Fruit fly (Drosophila melanogaster): ENCODE data around the gene ND-B14.5A.

Gene ND-B14.5A

DNA sequence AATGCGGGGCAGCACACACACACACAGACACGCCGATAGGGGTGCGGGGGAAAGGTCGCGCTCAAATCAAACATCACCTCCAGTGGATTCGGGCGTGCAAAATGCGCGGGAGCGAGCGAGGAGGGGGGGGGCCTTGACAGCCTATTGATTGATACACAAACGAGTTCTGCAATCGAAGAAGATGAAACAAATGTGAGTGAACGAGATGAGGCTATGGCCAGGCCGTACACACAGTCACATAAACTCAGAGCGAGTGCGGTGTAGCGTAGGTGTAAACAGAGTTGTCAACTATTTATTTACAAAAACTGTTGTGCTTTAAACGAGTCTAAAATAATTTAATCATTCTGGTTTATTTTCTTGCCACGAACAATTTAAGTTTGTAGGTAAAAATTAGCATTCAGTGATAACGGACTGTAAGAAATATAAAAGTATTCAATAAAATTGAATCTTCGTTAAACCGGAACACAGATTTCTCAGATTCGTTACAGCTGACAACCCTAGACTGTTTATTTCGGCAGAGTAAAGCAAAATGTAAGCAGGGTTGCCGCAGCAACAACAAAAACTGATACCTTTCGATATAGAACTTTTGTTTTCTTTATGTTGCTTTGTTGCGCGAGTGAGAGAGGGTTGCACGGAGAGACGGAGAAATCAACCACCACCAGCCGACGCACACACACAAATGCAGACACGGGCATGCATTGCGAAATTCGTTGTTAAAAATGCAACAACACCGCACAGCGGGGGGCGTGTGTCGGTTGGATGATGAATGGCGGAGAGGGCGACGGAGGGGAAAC is 37.2 kb upstream of the ND-B14.5A start (continued):
- no peak for TF ChIP-seq D (optimal IDR thresholded peaks at IDR 0.05)
- TF ChIP-seq D (GFP tag; optimal IDR thresholded peaks at IDR 0.05): peak; percentile 89
- peak; percentile 76 for TF ChIP-seq D19B (GFP tag; optimal IDR thresholded peaks at IDR 0.05)
- no peak for TF ChIP-seq h (optimal IDR thresholded peaks at IDR 0.05)
- peak; percentile 79 for TF ChIP-seq sisA (GFP tag; IDR thresholded peaks at IDR 0.05)
- no peak for TF ChIP-seq Doc3 (GFP tag; IDR thresholded peaks at IDR 0.05; ENCODE audit: partially characterized antibody)
- peak; percentile 81 for TF ChIP-seq tio (GFP tag; optimal IDR thresholded peaks at IDR 0.05)
- TF ChIP-seq ftz-f1 (GFP tag; optimal IDR thresholded peaks at IDR 0.05): peak; percentile 35
- TF ChIP-seq CG11247 (GFP tag; IDR thresholded peaks at IDR 0.05): peak; percentile 78
- TF ChIP-seq CG17385 (GFP tag; optimal IDR thresholded peaks at IDR 0.05): peak; percentile 89
- TF ChIP-seq tap (tag; optimal IDR thresholded peaks at IDR 0.05): peak; percentile 90
- peak; percentile 65 for TF ChIP-seq Ets97D (GFP tag; optimal IDR thresholded peaks at IDR 0.05)
- TF ChIP-seq CG10959 (GFP tag; IDR thresholded peaks at IDR 0.05): peak; percentile 71
- peak; percentile 40 for TF ChIP-seq CG1024 (GFP tag; IDR thresholded peaks at IDR 0.05)
- TF ChIP-seq Fer2 (tag; optimal IDR thresholded peaks at IDR 0.05): peak; percentile 83
- TF ChIP-seq CG18476 (GFP tag; optimal IDR thresholded peaks at IDR 0.05): peak; percentile 89
- TF ChIP-seq Bgb (GFP tag; IDR thresholded peaks at IDR 0.05; ENCODE audit: partially characterized antibody): 0 out of 2 replicates have a peak, but pooled peaks have one; percentile 5
- TF ChIP-seq cato (GFP tag; optimal IDR thresholded peaks at IDR 0.05; ENCODE audit: borderline replicate concordance): peak; percentile 67
- TF ChIP-seq pho (GFP tag; optimal IDR thresholded peaks at IDR 0.05): peak; percentile 77
- TF ChIP-seq wek (GFP tag; optimal IDR thresholded peaks at IDR 0.05): peak; percentile 71
- peak; percentile 93 for TF ChIP-seq CG17568 (GFP tag; optimal IDR thresholded peaks at IDR 0.05)
- no peak; the same call in none of the 3 replicates for TF ChIP-seq Aef1 (GFP tag; IDR thresholded peaks at IDR 0.05)
- peak; percentile 82 for TF ChIP-seq CG3838 (GFP tag; optimal IDR thresholded peaks at IDR 0.05)
- peak; percentile 44 for TF ChIP-seq Neu2 (GFP tag; optimal IDR thresholded peaks at IDR 0.05; ENCODE audit: borderline replicate concordance)
- peak; percentile 88 for TF ChIP-seq HLH3B (GFP tag; IDR thresholded peaks at IDR 0.05)
- TF ChIP-seq sens-2 (GFP tag; IDR thresholded peaks at IDR 0.05): peak; percentile 78
- peak; percentile 2 to 35 for TF ChIP-seq Trl (optimal IDR thresholded peaks at IDR 0.05)
- peak; percentile 86 for TF ChIP-seq Trl (GFP tag; optimal IDR thresholded peaks at IDR 0.05)
- TF ChIP-seq Ptx1 (GFP tag; IDR thresholded peaks at IDR 0.05): peak; percentile 90
- TF ChIP-seq Opbp (GFP tag; IDR thresholded peaks at IDR 0.05; ENCODE audit: partially characterized antibody): no peak
- peak; percentile 77 for TF ChIP-seq gsb (GFP tag; IDR thresholded peaks at IDR 0.05)
- peak; percentile 94 for TF ChIP-seq CG8924 (tag; optimal IDR thresholded peaks at IDR 0.05)
- peak; percentile 84 for TF ChIP-seq CG1602 (GFP tag; optimal IDR thresholded peaks at IDR 0.05)
- peak; percentile 70 for TF ChIP-seq CG31365 (tag; optimal IDR thresholded peaks at IDR 0.05)
- peak; percentile 75 for TF ChIP-seq CG11398 (GFP tag; optimal IDR thresholded peaks at IDR 0.05)
- TF ChIP-seq E2f1 (GFP tag; IDR thresholded peaks at IDR 0.05): peak; percentile 82
- no peak for TF ChIP-seq tna (GFP tag; IDR thresholded peaks at IDR 0.05; ENCODE audit: partially characterized antibody)
- TF ChIP-seq slou (GFP tag; optimal IDR thresholded peaks at IDR 0.05): peak; percentile 83
- TF ChIP-seq Tbp (GFP tag; optimal IDR thresholded peaks at IDR 0.05): no peak
- TF ChIP-seq tup (GFP tag; optimal IDR thresholded peaks at IDR 0.05): peak; percentile 61
- no peak for TF ChIP-seq fru (optimal IDR thresholded peaks at IDR 0.05)
- TF ChIP-seq org-1 (GFP tag; optimal IDR thresholded peaks at IDR 0.05): peak; percentile 85
- TF ChIP-seq twi (tag; optimal IDR thresholded peaks at IDR 0.05): peak; percentile 78
- peak; percentile 93 for TF ChIP-seq CG6854 (GFP tag; optimal IDR thresholded peaks at IDR 0.05)
- TF ChIP-seq CG32767 (GFP tag; IDR thresholded peaks at IDR 0.05): peak; percentile 86
- peak; percentile 94 for TF ChIP-seq CG13424 (tag; optimal IDR thresholded peaks at IDR 0.05)
- TF ChIP-seq hth (optimal IDR thresholded peaks at IDR 0.05): peak; percentile 41
- TF ChIP-seq mirr (GFP tag; optimal IDR thresholded peaks at IDR 0.05): peak; percentile 75
- peak; percentile 97 for TF ChIP-seq Med (GFP tag)
- TF ChIP-seq Xrp1 (GFP tag; IDR thresholded peaks at IDR 0.05): peak; percentile 91
